Worm (Caenorhabditis elegans) whole organism, L2 larva: ENCODE data around the gene D1025.10.

Source experiments
- Y55F3AM.14 ChIP-seq: fragments of 200-800 bp; sonication (Bioruptor generic); optimal IDR thresholded peaks from 2 replicates; lab custom pipeline; 2018; ENCODE audit warnings: mild to moderate bottlenecking, missing genetic modification characterization, missing compliant biosample characterization
- aly-2 ChIP-seq: fragments of 150-350 bp; optimal IDR thresholded peaks from 2 replicates; lab custom pipeline; 2014; ENCODE audit warnings: missing biosample characterization, missing genetic modification characterization
- dmd-4 ChIP-seq: sonication (generic microtip); optimal IDR thresholded peaks from 2 replicates; lab custom pipeline; 2017; ENCODE audit warnings: missing biosample characterization, missing genetic modification characterization
- elt-3 ChIP-seq: sonication (generic microtip); optimal IDR thresholded peaks from 2 replicates; lab custom pipeline; 2017; ENCODE audit warnings: missing biosample characterization, missing genetic modification characterization
- gmeb-1 ChIP-seq: fragments of 150-350 bp; optimal IDR thresholded peaks from 2 replicates; lab custom pipeline; 2014; ENCODE audit warnings: missing biosample characterization, missing genetic modification characterization
- lin-13 ChIP-seq: fragments of 150-350 bp; optimal IDR thresholded peaks from 2 replicates; lab custom pipeline; 2014; ENCODE audit warnings: missing biosample characterization, missing genetic modification reagents, missing genetic modification characterization
- mbf-1 ChIP-seq: sonication (generic microtip); optimal IDR thresholded peaks from 2 replicates; lab custom pipeline; 2017; ENCODE audit warnings: missing biosample characterization, missing genetic modification characterization
- nhr-21 ChIP-seq: fragments of 150-350 bp; optimal IDR thresholded peaks from 2 replicates; lab custom pipeline; 2014; ENCODE audit warnings: missing biosample characterization, missing genetic modification characterization
- sem-4 ChIP-seq: fragments of 150-350 bp; optimal IDR thresholded peaks from 2 replicates; lab custom pipeline; 2014; ENCODE audit warnings: missing biosample characterization, missing genetic modification reagents, missing genetic modification characterization
- sma-9 ChIP-seq, 2 experiments: fragments of 150-350 bp in 1 of 2; sonication (generic microtip) in 1 of 2; optimal IDR thresholded peaks; 2 replicates each; lab custom pipeline; 2014 to 2016; ENCODE audit warnings: missing genetic modification characterization in 2 of 2, mild to moderate bottlenecking in 1 of 2, missing biosample characterization in 1 of 2, missing compliant biosample characterization in 1 of 2, missing genetic modification reagents in 1 of 2, moderate library complexity in 1 of 2
- unc-39 ChIP-seq: fragments of 150-350 bp; optimal IDR thresholded peaks from 2 replicates; lab custom pipeline; 2014; ENCODE audit warnings: missing biosample characterization, missing genetic modification characterization
- unc-55 ChIP-seq: fragments of 150-350 bp; sonication (generic microtip); optimal IDR thresholded peaks from 3 replicates; lab custom pipeline; 2014; ENCODE audit warnings: missing biosample characterization, missing genetic modification reagents, missing genetic modification characterization
- unc-62 ChIP-seq: fragments of 150-350 bp; optimal IDR thresholded peaks from 2 replicates; lab custom pipeline; 2014; ENCODE audit warnings: missing biosample characterization, missing genetic modification reagents, missing genetic modification characterization

Gene D1025.10

ce11 chrX:14568258-14568763 lies 51.7 kb downstream of the D1025.10 start:
- TF ChIP-seq unc-55 (GFP tag; lab: Kevin White, UChicago), result no peak
- TF ChIP-seq nhr-21 (tag; lab: Kevin White, UChicago), result no peak
- no peak for TF ChIP-seq sem-4
- no peak for TF ChIP-seq sma-9 (GFP tag; optimal IDR thresholded peaks at IDR 0.05; lab: Kevin White, UChicago)
- no peak for TF ChIP-seq sma-9 (tag; optimal IDR thresholded peaks at IDR 0.05; lab: Kevin White, UChicago)
- no peak for TF ChIP-seq aly-2
- TF ChIP-seq unc-39, result no peak
- TF ChIP-seq lin-13 (GFP tag; lab: Kevin White, UChicago), result no peak
- no peak for TF ChIP-seq gmeb-1 (tag; lab: Kevin White, UChicago)
- no peak for TF ChIP-seq elt-3
- no peak for TF ChIP-seq Y55F3AM.14 (GFP tag; lab: Kevin White, UChicago)
- TF ChIP-seq mbf-1 (tag; lab: Kevin White, UChicago), result no peak
- no peak for TF ChIP-seq unc-62
- TF ChIP-seq dmd-4 (tag; lab: Kevin White, UChicago), result no peak
